Worm (Caenorhabditis elegans): ENCODE data around the gene cht-3.

The cht-3 gene

DNA sequence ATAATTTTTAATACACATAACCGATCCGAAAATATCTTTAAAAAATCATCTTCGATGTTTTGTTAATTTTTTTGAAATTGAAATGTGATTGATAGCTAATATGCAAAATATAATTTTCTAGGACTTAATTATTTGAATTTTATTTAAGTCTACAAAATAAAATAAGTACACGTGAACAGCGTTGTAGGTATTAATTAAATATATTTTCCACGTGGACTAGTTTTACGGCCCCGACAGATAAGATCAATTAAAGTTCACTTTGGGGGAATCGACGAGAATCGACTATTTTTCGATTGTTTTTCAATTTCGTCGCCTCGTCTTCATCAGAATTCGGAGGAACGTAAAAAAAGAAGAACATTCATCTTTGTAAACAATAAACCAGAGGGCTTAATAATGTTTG lies 4.2 kb upstream of the cht-3 start, which contains the start of gene C25A8.5:
TSS of gene C25A8.5 (plus strand) at position 301 of the 400 bp plus-strand sequence.
- no peak for TF ChIP-seq ceh-19 (GFP tag; optimal IDR thresholded peaks at IDR 0.05)
- no peak for TF ChIP-seq fax-1 (tag; optimal IDR thresholded peaks at IDR 0.05)
- TF ChIP-seq pax-1 (tag; optimal IDR thresholded peaks at IDR 0.05): no peak
- no peak for TF ChIP-seq K09A11.1 (tag; optimal IDR thresholded peaks at IDR 0.05; ENCODE audit: insufficient read depth)
- no peak for TF ChIP-seq eyg-1 (tag; optimal IDR thresholded peaks at IDR 0.05)
- TF ChIP-seq pat-9 (tag; optimal IDR thresholded peaks at IDR 0.05): no peak
- no peak for TF ChIP-seq fkh-6 (tag; optimal IDR thresholded peaks at IDR 0.05)
- no peak for TF ChIP-seq sox-2 (GFP tag; IDR thresholded peaks at IDR 0.05)
- TF ChIP-seq sox-4 (tag; optimal IDR thresholded peaks at IDR 0.05): no peak
- no peak for TF ChIP-seq fkh-10 (GFP tag; optimal IDR thresholded peaks at IDR 0.05)
- no peak for TF ChIP-seq nhr-11 (tag; optimal IDR thresholded peaks at IDR 0.05)
- no peak for TF ChIP-seq ceh-9 (tag; optimal IDR thresholded peaks at IDR 0.05)
- no peak for TF ChIP-seq ceh-45 (GFP tag; IDR thresholded peaks at IDR 0.05)
- no peak for TF ChIP-seq pha-2 (tag; optimal IDR thresholded peaks at IDR 0.05)
- no peak for TF ChIP-seq pha-4 (tag; optimal IDR thresholded peaks at IDR 0.05)
- TF ChIP-seq unc-55 (GFP tag; optimal IDR thresholded peaks at IDR 0.05): no peak
- TF ChIP-seq hlh-13 (GFP tag; optimal IDR thresholded peaks at IDR 0.05): no peak
- TF ChIP-seq hlh-8 (tag; optimal IDR thresholded peaks at IDR 0.05): no peak
- TF ChIP-seq ceh-30 (tag; optimal IDR thresholded peaks at IDR 0.05): no peak

DNA sequence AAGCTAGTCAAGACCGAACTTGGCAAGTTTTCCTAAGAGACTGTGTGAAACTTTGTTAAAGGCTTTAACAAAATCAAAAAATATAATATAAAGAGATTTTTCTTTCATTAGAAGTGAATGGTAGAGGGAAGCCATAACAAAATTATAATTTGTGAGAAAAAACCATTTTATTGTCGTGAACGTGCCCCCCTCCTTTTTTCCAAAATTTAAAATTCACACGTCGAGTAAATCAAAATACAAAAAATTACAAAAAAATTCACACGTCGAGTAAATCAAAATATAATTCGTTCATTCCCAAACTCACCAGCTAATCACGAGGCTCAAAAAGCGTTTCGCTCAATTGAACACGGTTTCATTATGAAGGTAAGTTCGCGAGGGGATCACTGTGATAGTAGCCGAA lies 6.1 kb downstream of the cht-3 start, which contains the start of gene C25A8.2:
TSS of gene C25A8.2 (plus strand) at position 301 of the 400 bp plus-strand sequence.
- TF ChIP-seq pqm-1 (tag; optimal IDR thresholded peaks at IDR 0.05) (no peak), ceh-2 (tag; optimal IDR thresholded peaks at IDR 0.05) (no peak), C38D4.7 (GFP tag; optimal IDR thresholded peaks at IDR 0.05) (no peak), unc-3 (GFP tag; conservative IDR thresholded peaks at IDR 0.05) (no peak), unc-3 (tag; optimal IDR thresholded peaks at IDR 0.05) (no peak), pha-4 (tag; optimal IDR thresholded peaks at IDR 0.05) (no peak), ceh-24 (tag; optimal IDR thresholded peaks at IDR 0.05) (no peak)

DNA sequence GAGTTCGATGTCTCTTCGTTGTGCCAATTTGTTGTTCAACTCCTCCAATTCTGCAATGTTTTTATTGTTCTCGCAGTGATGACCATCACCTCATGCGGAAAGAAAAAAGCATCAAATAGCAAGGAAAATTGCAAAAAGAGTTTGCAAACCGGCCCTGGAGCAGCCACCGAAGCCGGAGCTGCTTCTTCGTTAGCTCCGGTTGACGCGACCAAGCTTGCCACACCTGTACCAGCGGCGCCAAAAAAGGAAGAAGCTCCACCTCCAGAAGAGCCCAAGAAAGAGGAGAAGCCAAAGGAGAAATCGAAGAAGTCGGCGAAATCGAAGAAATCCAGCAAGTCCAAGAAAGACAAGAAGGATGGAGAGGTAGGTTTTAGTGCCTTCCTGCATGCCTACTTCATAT lies 6.8 kb downstream of the cht-3 start:
- TF ChIP-seq nhr-11 (tag; optimal IDR thresholded peaks at IDR 0.05): no peak
- TF ChIP-seq ceh-14 (tag; optimal IDR thresholded peaks at IDR 0.05): no peak
- TF ChIP-seq gmeb-2 (tag; optimal IDR thresholded peaks at IDR 0.05): no peak
- no peak for TF ChIP-seq hlh-30 (tag; optimal IDR thresholded peaks at IDR 0.05; ENCODE audit: insufficient read depth)

DNA sequence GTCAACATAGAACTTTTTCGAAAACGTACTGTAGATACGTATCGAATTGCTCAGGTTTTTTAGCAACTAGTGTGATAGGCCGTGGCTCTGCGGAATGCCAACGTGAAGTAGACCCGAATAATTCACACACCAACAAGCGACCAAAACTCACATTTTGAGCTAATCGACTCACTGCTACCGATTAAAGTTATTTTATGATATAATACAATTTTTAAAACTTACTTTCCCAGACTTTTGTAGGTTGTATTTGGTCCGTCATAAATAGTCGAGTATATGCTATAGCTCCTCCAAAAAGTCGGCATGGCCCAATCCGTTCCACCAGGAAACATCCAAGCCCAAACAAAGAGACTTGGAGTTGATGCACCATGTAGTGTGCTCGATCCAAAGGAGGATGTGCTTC lies 7.4 kb downstream of the cht-3 start, which contains the start of gene C25A8.1:
TSS of gene C25A8.1 (plus strand) at position 301 of the 400 bp plus-strand sequence.
- no peak for TF ChIP-seq unc-55 (GFP tag; optimal IDR thresholded peaks at IDR 0.05)
- TF ChIP-seq pqm-1 (tag; optimal IDR thresholded peaks at IDR 0.05): no peak
- TF ChIP-seq ceh-18 (tag; optimal IDR thresholded peaks at IDR 0.05): no peak
- TF ChIP-seq tbx-7 (tag; optimal IDR thresholded peaks at IDR 0.05): no peak
- TF ChIP-seq hlh-30 (tag; optimal IDR thresholded peaks at IDR 0.05; ENCODE audit: insufficient read depth): no peak
- no peak for TF ChIP-seq hlh-8 (tag; optimal IDR thresholded peaks at IDR 0.05)
- TF ChIP-seq odd-2 (tag; optimal IDR thresholded peaks at IDR 0.05): no peak
- TF ChIP-seq elt-2 (tag; optimal IDR thresholded peaks at IDR 0.05): no peak
- TF ChIP-seq rnt-1 (tag; optimal IDR thresholded peaks at IDR 0.05): no peak
- TF ChIP-seq T23F11.4 (GFP tag; optimal IDR thresholded peaks at IDR 0.05): no peak
- no peak for TF ChIP-seq che-1 (tag; optimal IDR thresholded peaks at IDR 0.05)
- no peak for TF ChIP-seq unc-42 (tag; optimal IDR thresholded peaks at IDR 0.05)
- TF ChIP-seq ceh-19 (GFP tag; optimal IDR thresholded peaks at IDR 0.05): no peak
- TF ChIP-seq mec-3 (tag; optimal IDR thresholded peaks at IDR 0.05; ENCODE audit: borderline replicate concordance): no peak
- no peak for TF ChIP-seq ama-1 (optimal IDR thresholded peaks at IDR 0.05)

Measured in whole organism, late embryonic.